Worm (Caenorhabditis elegans) whole organism, L4 larva: Measurements from ENCODE around the gene K10D6.4.

Source experiments
- F26F4.8 ChIP-seq: fragments of 200-800 bp; sonication (Bioruptor generic); conservative IDR thresholded peaks from 2 replicates; pipeline ENCODE4 v1.3.6; 2022; ENCODE audit warnings: missing genetic modification characterization, missing compliant biosample characterization
- F44E2.7 ChIP-seq: fragments of 200-800 bp; sonication (Bioruptor generic); IDR thresholded peaks from 2 replicates; pipeline ENCODE4 v2.1.2; 2022; ENCODE audit warnings: missing genetic modification characterization, missing compliant biosample characterization
- Y105C5A.15 ChIP-seq: fragments of 200-800 bp; sonication (Bioruptor generic); IDR thresholded peaks from 2 replicates; pipeline ENCODE4 v1.3.6; 2022; ENCODE audit warnings: missing genetic modification characterization, missing compliant biosample characterization
- Y5F2A.4 ChIP-seq: fragments of 200-800 bp; sonication (Bioruptor generic); optimal IDR thresholded peaks from 2 replicates; lab custom pipeline; 2018; ENCODE audit warnings: mild to moderate bottlenecking, missing genetic modification characterization, missing compliant biosample characterization
- ZK337.2 ChIP-seq: fragments of 200-800 bp; sonication (Bioruptor generic); IDR thresholded peaks from 2 replicates; pipeline ENCODE4 v1.3.6; 2022; ENCODE audit warnings: missing genetic modification reagents, missing genetic modification characterization, missing compliant biosample characterization
- ZK546.5 ChIP-seq, 2 experiments: sonication (generic microtip); optimal IDR thresholded peaks; 2 replicates each; lab custom pipeline; 2017; ENCODE audit warnings: missing biosample characterization in 2 of 2, missing genetic modification characterization in 2 of 2
- aha-1 ChIP-seq: fragments of 150-350 bp; peaks from one replicate; lab custom pipeline; 2014; ENCODE audit warnings: missing biosample characterization, missing genetic modification characterization
- aly-2 ChIP-seq: sonication (generic microtip); optimal IDR thresholded peaks from 2 replicates; lab custom pipeline; 2018; ENCODE audit warnings: missing biosample characterization, missing genetic modification characterization
- ama-1 ChIP-seq: fragments of 150-350 bp; optimal IDR thresholded peaks from 2 replicates; lab custom pipeline; 2014; ENCODE audit warnings: inconsistent platforms, mixed read lengths
- ceh-32 ChIP-seq: sonication (generic microtip); optimal IDR thresholded peaks from 2 replicates; lab custom pipeline; 2016; ENCODE audit warnings: mild to moderate bottlenecking, missing genetic modification characterization, missing compliant biosample characterization; ENCODE audit not compliant: poor library complexity
- ces-1 ChIP-seq: fragments of 150-350 bp; sonication (generic microtip); optimal IDR thresholded peaks from 4 replicates; lab custom pipeline; 2014; ENCODE audit warnings: missing biosample characterization, missing genetic modification reagents, missing genetic modification characterization
- ctbp-1 ChIP-seq: fragments of 200-800 bp; sonication (Bioruptor generic); IDR thresholded peaks from 2 replicates; pipeline ENCODE4 v1.3.6; 2022; ENCODE audit warnings: missing genetic modification reagents, missing genetic modification characterization, missing compliant biosample characterization
- daf-12 ChIP-seq: fragments of 150-350 bp; optimal IDR thresholded peaks from 2 replicates; lab custom pipeline; 2014; ENCODE audit warnings: missing biosample characterization, missing genetic modification reagents, missing genetic modification characterization
- dpl-1 ChIP-seq: fragments of 150-350 bp; optimal IDR thresholded peaks from 2 replicates; lab custom pipeline; 2014; ENCODE audit warnings: missing biosample characterization, missing genetic modification reagents, missing genetic modification characterization
- egl-43 ChIP-seq: fragments of 200-800 bp; sonication (Bioruptor generic); IDR thresholded peaks from 2 replicates; pipeline ENCODE4 v1.3.6; 2022; ENCODE audit warnings: missing genetic modification reagents, missing genetic modification characterization, missing compliant biosample characterization
- fkh-10 ChIP-seq: fragments of 150-350 bp; optimal IDR thresholded peaks from 2 replicates; lab custom pipeline; 2014; ENCODE audit warnings: missing biosample characterization, missing genetic modification reagents, missing genetic modification characterization
- fos-1 ChIP-seq: fragments of 150-350 bp; optimal IDR thresholded peaks from 2 replicates; lab custom pipeline; 2014; ENCODE audit warnings: missing biosample characterization, missing genetic modification characterization
- hmg-1.1 ChIP-seq: fragments of 200-800 bp; sonication (Bioruptor generic); IDR thresholded peaks from 2 replicates; pipeline ENCODE4 v1.3.6; 2022; ENCODE audit warnings: missing genetic modification reagents, missing genetic modification characterization, missing compliant biosample characterization
- lin-1 ChIP-seq: fragments of 200-800 bp; sonication (Bioruptor generic); IDR thresholded peaks from 2 replicates; pipeline ENCODE4 v1.3.6; 2022; ENCODE audit warnings: missing genetic modification reagents, missing genetic modification characterization, missing compliant biosample characterization
- madf-5 ChIP-seq, 2 experiments: fragments of 200-800 bp; sonication (Bioruptor generic); IDR thresholded peaks; 2 replicates each; pipeline ENCODE4 v1.3.6; 2022; ENCODE audit warnings: missing compliant biosample characterization in 2 of 2, missing genetic modification characterization in 2 of 2
- mdl-1 ChIP-seq, 2 experiments: fragments of 150-350 bp in 1 of 2; sonication (generic microtip) in 1 of 2; optimal IDR thresholded peaks; 2 replicates each; lab custom pipeline; 2014 to 2017; ENCODE audit warnings: missing biosample characterization in 2 of 2, missing genetic modification characterization in 2 of 2
- mdt-29 ChIP-seq: fragments of 200-800 bp; sonication (Bioruptor generic); IDR thresholded peaks from 2 replicates; pipeline ENCODE4 v1.3.6; 2022; ENCODE audit warnings: missing genetic modification reagents, missing genetic modification characterization, missing compliant biosample characterization
- mxl-2 ChIP-seq: fragments of 200-800 bp; sonication (Bioruptor generic); conservative IDR thresholded peaks from 2 replicates; pipeline ENCODE4 v1.3.6; 2022; ENCODE audit warnings: missing genetic modification reagents, missing genetic modification characterization, missing compliant biosample characterization
- nhr-102 ChIP-seq: sonication (generic microtip); optimal IDR thresholded peaks from 2 replicates; lab custom pipeline; 2016; ENCODE audit warnings: mild to moderate bottlenecking, missing genetic modification characterization, moderate library complexity, missing compliant biosample characterization
- nhr-111 ChIP-seq: fragments of 200-800 bp; sonication (Bioruptor generic); optimal IDR thresholded peaks from 2 replicates; lab custom pipeline; 2018; ENCODE audit warnings: mild to moderate bottlenecking, missing genetic modification characterization, missing compliant biosample characterization
- nhr-6 ChIP-seq: fragments of 150-350 bp; optimal IDR thresholded peaks from 2 replicates; lab custom pipeline; 2014; ENCODE audit warnings: missing biosample characterization, missing genetic modification characterization
- pha-4 ChIP-seq, 2 experiments: fragments of 150-350 bp in 1 of 2; fragments of 200-800 bp in 1 of 2; sonication (Bioruptor generic) in 1 of 2; IDR thresholded peaks in 1 of 2; optimal IDR thresholded peaks in 1 of 2; 2 replicates each; pipeline versions ENCODE4 v1.3.6 to Lab custom; 2014 to 2022; ENCODE audit warnings: missing genetic modification characterization in 2 of 2, missing genetic modification reagents in 2 of 2, missing biosample characterization in 1 of 2, missing compliant biosample characterization in 1 of 2
- pqm-1 ChIP-seq: sonication (generic microtip); optimal IDR thresholded peaks from 2 replicates; lab custom pipeline; 2017; ENCODE audit warnings: missing biosample characterization, missing genetic modification characterization
- spr-3 ChIP-seq: fragments of 200-800 bp; sonication (Bioruptor generic); optimal IDR thresholded peaks from 2 replicates; lab custom pipeline; 2018; ENCODE audit warnings: mild to moderate bottlenecking, missing genetic modification characterization, missing compliant biosample characterization
- tag-97 ChIP-seq: fragments of 200-800 bp; sonication (Bioruptor generic); IDR thresholded peaks from 2 replicates; pipeline ENCODE4 v1.3.6; 2022; ENCODE audit warnings: missing genetic modification characterization, missing compliant biosample characterization
- tra-1 ChIP-seq: fragments of 200-800 bp; sonication (Bioruptor generic); IDR thresholded peaks from 2 replicates; pipeline ENCODE4 v1.3.6; 2022; ENCODE audit warnings: missing genetic modification reagents, missing genetic modification characterization, missing compliant biosample characterization
- unc-62 ChIP-seq, 3 experiments: fragments of 150-350 bp in 1 of 3; sonication (generic microtip); optimal IDR thresholded peaks in 2 of 3; peaks in 1 of 3; 1 replicate in 1 of 3; 2 replicates in 2 of 3; lab custom pipeline; 2014 to 2017; ENCODE audit warnings: missing biosample characterization in 3 of 3, missing genetic modification characterization in 3 of 3, missing genetic modification reagents in 3 of 3, missing genotype in 1 of 3
- vab-7 ChIP-seq: fragments of 200-800 bp; sonication (Bioruptor generic); IDR thresholded peaks from 2 replicates; pipeline ENCODE4 v1.3.6; 2022; ENCODE audit warnings: missing genetic modification reagents, missing genetic modification characterization, missing compliant biosample characterization
- zip-11 ChIP-seq: fragments of 200-800 bp; sonication (Bioruptor generic); IDR thresholded peaks from 2 replicates; pipeline ENCODE4 v1.3.6; 2022; ENCODE audit warnings: missing genetic modification characterization, missing compliant biosample characterization

The K10D6.4 gene

ce11 chrV:11157947-11158346 lies 43.8 kb upstream of the K10D6.4 start, which contains the start of gene srg-42:
Gene srg-42, minus strand, starts transcription at chrV:11158047.
- TF ChIP-seq hmg-1.1 (GFP tag; lab: Robert Waterston, UW), result no peak
- no peak for TF ChIP-seq Y105C5A.15
- no peak for TF ChIP-seq fos-1 (tag; lab: Kevin White, UChicago)
- TF ChIP-seq ctbp-1, result no peak
- TF ChIP-seq nhr-6 (tag; lab: Kevin White, UChicago), result no peak
- TF ChIP-seq ZK337.2 (GFP tag; lab: Robert Waterston, UW), result no peak
- no peak for TF ChIP-seq F26F4.8 (GFP tag; lab: Robert Waterston, UW)
- no peak for TF ChIP-seq tra-1 (GFP tag; lab: Robert Waterston, UW)
- TF ChIP-seq aly-2 (tag; lab: Kevin White, UChicago), result no peak
- TF ChIP-seq ces-1 (GFP tag; lab: Kevin White, UChicago), result no peak
- no peak for TF ChIP-seq ZK546.5 (tag; optimal IDR thresholded peaks at IDR 0.05; lab: Kevin White, UChicago)
- no peak for TF ChIP-seq ama-1 (lab: Kevin White, UChicago)
- no peak for TF ChIP-seq nhr-102 (tag; lab: Kevin White, UChicago)
- no peak for TF ChIP-seq tag-97 (GFP tag; lab: Robert Waterston, UW)
- no peak for TF ChIP-seq pqm-1 (tag; lab: Kevin White, UChicago)
- no peak for TF ChIP-seq egl-43
- TF ChIP-seq F44E2.7 (GFP tag; lab: Robert Waterston, UW), result no peak
- TF ChIP-seq, all 104 proteins: peak for 0

ce11 chrV:11161791-11162190 lies 39.9 kb upstream of the K10D6.4 start, which contains the start of gene srg-41:
Gene srg-41, minus strand, starts transcription at chrV:11161891.
- no peak for TF ChIP-seq ceh-32
- no peak for TF ChIP-seq mdl-1 (tag; optimal IDR thresholded peaks at IDR 0.05; lab: Kevin White, UChicago)
- TF ChIP-seq nhr-111 (GFP tag; lab: Kevin White, UChicago), result no peak
- no peak for TF ChIP-seq spr-3
- TF ChIP-seq pqm-1 (tag; lab: Kevin White, UChicago), result no peak
- TF ChIP-seq aha-1 (tag; lab: Kevin White, UChicago), result no peak
- TF ChIP-seq fos-1 (tag; lab: Kevin White, UChicago), result no peak
- TF ChIP-seq lin-1, result no peak
- TF ChIP-seq daf-12 (tag; lab: Kevin White, UChicago), result no peak

- no peak for TF ChIP-seq zip-11
- TF ChIP-seq madf-5 (GFP tag; IDR thresholded peaks at IDR 0.05; lab: Robert Waterston, UW), result no peak
- TF ChIP-seq mxl-2 (GFP tag; lab: Robert Waterston, UW), result no peak
- no peak for TF ChIP-seq pha-4 (GFP tag; IDR thresholded peaks at IDR 0.05; lab: Robert Waterston, UW)
- TF ChIP-seq pha-4 (tag; optimal IDR thresholded peaks at IDR 0.05; lab: Kevin White, UChicago), result no peak
- no peak for TF ChIP-seq mdl-1 (tag; optimal IDR thresholded peaks at IDR 0.05; lab: Kevin White, UChicago)
- no peak for TF ChIP-seq Y5F2A.4
Observed at ce11 chrV:11164475-11164874, 37.2 kb upstream of the K10D6.4 start, which contains the start of gene srg-40. Gene srg-40, minus strand, starts transcription at chrV:11164575.

- TF ChIP-seq dpl-1 (no peak), mdt-29 (GFP tag; lab: Robert Waterston, UW) (no peak), fkh-10 (GFP tag; lab: Kevin White, UChicago) (peak; percentile 72)
Observed at ce11 chrV:11167745-11168144, 34.0 kb upstream of the K10D6.4 start.

- TF ChIP-seq vab-7 (GFP tag; lab: Robert Waterston, UW), result no peak
- peak; percentile 90 for TF ChIP-seq aha-1 (tag; lab: Kevin White, UChicago)
- peak in 1 of 2 experiments; percentile 98 for TF ChIP-seq unc-62 (GFP tag; optimal IDR thresholded peaks at IDR 0.05 in 1 of 2; lab: Kevin White, UChicago)
- no peak for TF ChIP-seq unc-62 (tag; optimal IDR thresholded peaks at IDR 0.05; lab: Kevin White, UChicago)
Observed at ce11 chrV:11170564-11171329, 31.0 kb upstream of the K10D6.4 start.
